Worm (Caenorhabditis elegans) whole organism, mixed stage, embryonic: ENCODE results near the gene zip-1.

Source experiments
- M03D4.4 ChIP-seq: sonication (generic microtip); optimal IDR thresholded peaks from 2 replicates; lab custom pipeline; 2017; ENCODE audit warnings: mild to moderate bottlenecking, missing genetic modification characterization, missing compliant biosample characterization
- bed-3 ChIP-seq: fragments of 200-800 bp; sonication (Bioruptor generic); optimal IDR thresholded peaks from 3 replicates; lab custom pipeline; 2018; ENCODE audit warnings: mild to moderate bottlenecking, missing genetic modification characterization, moderate library complexity, missing compliant biosample characterization
- blmp-1 ChIP-seq: fragments of 150-350 bp; optimal IDR thresholded peaks from 2 replicates; lab custom pipeline; 2014; ENCODE audit warnings: missing biosample characterization, missing genetic modification characterization
- ceh-39 ChIP-seq: fragments of 150-350 bp; optimal IDR thresholded peaks from 2 replicates; lab custom pipeline; 2014; ENCODE audit warnings: missing biosample characterization, missing genetic modification characterization
- ceh-43 ChIP-seq: fragments of 200-800 bp; sonication (Bioruptor generic); optimal IDR thresholded peaks from 2 replicates; lab custom pipeline; 2018; ENCODE audit warnings: mild to moderate bottlenecking, missing genetic modification characterization, moderate library complexity, missing compliant biosample characterization
- ceh-83 ChIP-seq: fragments of 200-800 bp; sonication (Bioruptor generic); optimal IDR thresholded peaks from 2 replicates; lab custom pipeline; 2018; ENCODE audit warnings: mild to moderate bottlenecking, missing genetic modification characterization, missing compliant biosample characterization
- ces-1 ChIP-seq: fragments of 150-350 bp; optimal IDR thresholded peaks from 2 replicates; lab custom pipeline; 2014; ENCODE audit warnings: missing biosample characterization, missing genetic modification reagents, missing genetic modification characterization
- cnd-1 ChIP-seq: fragments of 200-800 bp; sonication (Bioruptor generic); optimal IDR thresholded peaks from 2 replicates; lab custom pipeline; 2018; ENCODE audit warnings: mild to moderate bottlenecking, missing genetic modification characterization, missing compliant biosample characterization
- drap-1 ChIP-seq: fragments of 200-800 bp; sonication (Bioruptor generic); optimal IDR thresholded peaks from 3 replicates; lab custom pipeline; 2018; ENCODE audit warnings: mild to moderate bottlenecking, missing genetic modification characterization, missing compliant biosample characterization
- elt-1 ChIP-seq: sonication (generic microtip); optimal IDR thresholded peaks from 2 replicates; lab custom pipeline; 2017; ENCODE audit warnings: missing genetic modification characterization, mild to moderate bottlenecking, missing compliant biosample characterization, antibody characterized with exemption, moderate library complexity, borderline replicate concordance; ENCODE audit not compliant: insufficient read depth
- elt-3 ChIP-seq: fragments of 150-350 bp; optimal IDR thresholded peaks from 2 replicates; lab custom pipeline; 2014; ENCODE audit warnings: missing biosample characterization, missing genetic modification characterization
- flh-1 ChIP-seq: fragments of 200-800 bp; sonication (Bioruptor generic); optimal IDR thresholded peaks from 2 replicates; lab custom pipeline; 2018; ENCODE audit warnings: mild to moderate bottlenecking, missing genetic modification characterization, moderate library complexity, missing compliant biosample characterization
- ham-2 ChIP-seq: fragments of 200-800 bp; sonication (Bioruptor generic); optimal IDR thresholded peaks from 2 replicates; lab custom pipeline; 2018; ENCODE audit warnings: mild to moderate bottlenecking, missing genetic modification characterization, missing compliant biosample characterization
- hlh-1 ChIP-seq: fragments of 150-350 bp; optimal IDR thresholded peaks from 2 replicates; lab custom pipeline; 2014; ENCODE audit warnings: missing biosample characterization, missing genetic modification reagents, missing genetic modification characterization
- lin-13 ChIP-seq: fragments of 150-350 bp; optimal IDR thresholded peaks from 2 replicates; lab custom pipeline; 2014; ENCODE audit warnings: missing biosample characterization, missing genetic modification characterization
- lin-32 ChIP-seq: fragments of 200-800 bp; sonication (Bioruptor generic); optimal IDR thresholded peaks from 2 replicates; lab custom pipeline; 2018; ENCODE audit warnings: mild to moderate bottlenecking, missing genetic modification characterization, missing compliant biosample characterization
- lsy-2 ChIP-seq: fragments of 150-350 bp; optimal IDR thresholded peaks from 2 replicates; lab custom pipeline; 2014; ENCODE audit warnings: missing biosample characterization, missing genetic modification characterization
- mab-5 ChIP-seq: fragments of 150-350 bp; optimal IDR thresholded peaks from 2 replicates; lab custom pipeline; 2014; ENCODE audit warnings: missing biosample characterization, missing genetic modification characterization
- mep-1 ChIP-seq: fragments of 150-350 bp; optimal IDR thresholded peaks from 2 replicates; lab custom pipeline; 2017; ENCODE audit warnings: missing biosample characterization, missing genetic modification reagents, missing genetic modification characterization, inconsistent platforms
- mls-2 ChIP-seq: sonication (generic microtip); optimal IDR thresholded peaks from 2 replicates; lab custom pipeline; 2016; ENCODE audit warnings: mild to moderate bottlenecking, missing genetic modification characterization, moderate library complexity, missing compliant biosample characterization
- nhr-12 ChIP-seq: fragments of 150-350 bp; optimal IDR thresholded peaks from 2 replicates; lab custom pipeline; 2014; ENCODE audit warnings: missing biosample characterization, missing genetic modification characterization
- nhr-2 ChIP-seq: fragments of 150-350 bp; optimal IDR thresholded peaks from 2 replicates; lab custom pipeline; 2014; ENCODE audit warnings: missing biosample characterization, missing genetic modification characterization
- nhr-237 ChIP-seq: fragments of 150-350 bp; optimal IDR thresholded peaks from 2 replicates; lab custom pipeline; 2014; ENCODE audit warnings: missing biosample characterization, missing genetic modification characterization
- nhr-28 ChIP-seq: fragments of 150-350 bp; optimal IDR thresholded peaks from 2 replicates; lab custom pipeline; 2014; ENCODE audit warnings: missing biosample characterization, missing genetic modification characterization
- nhr-76 ChIP-seq: sonication (generic microtip); optimal IDR thresholded peaks from 2 replicates; lab custom pipeline; 2017; ENCODE audit warnings: missing biosample characterization, missing genetic modification characterization
- pha-4 ChIP-seq: fragments of 150-350 bp; optimal IDR thresholded peaks from 2 replicates; lab custom pipeline; 2018; ENCODE audit warnings: missing biosample characterization, missing genetic modification reagents, missing genetic modification characterization
- sem-2 ChIP-seq: fragments of 200-800 bp; sonication (Bioruptor generic); optimal IDR thresholded peaks from 2 replicates; lab custom pipeline; 2018; ENCODE audit warnings: mild to moderate bottlenecking, missing genetic modification characterization, missing compliant biosample characterization
- snpc-4 ChIP-seq: fragments of 150-350 bp; optimal IDR thresholded peaks from 2 replicates; lab custom pipeline; 2014; ENCODE audit warnings: missing biosample characterization, missing genetic modification characterization
- sptf-1 ChIP-seq: sonication (generic microtip); optimal IDR thresholded peaks from 2 replicates; lab custom pipeline; 2017; ENCODE audit warnings: mild to moderate bottlenecking, missing genetic modification characterization, moderate library complexity, missing compliant biosample characterization
- tbx-8 ChIP-seq: fragments of 200-800 bp; sonication (Bioruptor generic); optimal IDR thresholded peaks from 2 replicates; lab custom pipeline; 2018; ENCODE audit warnings: mild to moderate bottlenecking, missing genetic modification characterization, moderate library complexity, missing compliant biosample characterization
- unc-120 ChIP-seq: sonication (generic microtip); optimal IDR thresholded peaks from 2 replicates; lab custom pipeline; 2017; ENCODE audit warnings: missing genetic modification characterization, missing compliant biosample characterization; ENCODE audit not compliant: poor library complexity, severe bottlenecking
- unc-39 ChIP-seq: fragments of 150-350 bp; optimal IDR thresholded peaks from 2 replicates; lab custom pipeline; 2014; ENCODE audit warnings: missing biosample characterization, missing genetic modification characterization
- unc-62 ChIP-seq: fragments of 150-350 bp; optimal IDR thresholded peaks from 2 replicates; lab custom pipeline; 2014; ENCODE audit warnings: missing biosample characterization, missing genetic modification reagents, missing genetic modification characterization
- zip-8 ChIP-seq: fragments of 150-350 bp; optimal IDR thresholded peaks from 2 replicates; lab custom pipeline; 2014; ENCODE audit warnings: missing biosample characterization, missing genetic modification characterization
- ztf-11 ChIP-seq: fragments of 150-350 bp; optimal IDR thresholded peaks from 2 replicates; lab custom pipeline; 2014; ENCODE audit warnings: missing biosample characterization, missing genetic modification characterization

Gene zip-1

ce11 chrIII:12351301-12351700 lies 17.8 kb downstream of the zip-1 start, which contains the start of the genes pph-4.1 and Y75B8A.31:
TSS of gene pph-4.1 (minus strand) at chrIII:12351336.
TSS of gene Y75B8A.31 (plus strand) at chrIII:12351642.
- TF ChIP-seq lin-32 = no peak
- no peak for TF ChIP-seq cnd-1 (tag; lab: Kevin White, UChicago)
- no peak for TF ChIP-seq ztf-11
- no peak for TF ChIP-seq M03D4.4 (tag; lab: Kevin White, UChicago)
- TF ChIP-seq unc-62 = no peak
- TF ChIP-seq drap-1 (GFP tag; lab: Kevin White, UChicago) = no peak
- peak; percentile 9 for TF ChIP-seq mls-2
- TF ChIP-seq unc-120 (tag; lab: Kevin White, UChicago) = peak; percentile 1
- TF ChIP-seq elt-3 (tag; lab: Kevin White, UChicago) = no peak
- peak; percentile 61 for TF ChIP-seq ces-1 (GFP tag; lab: Kevin White, UChicago)
- no peak for TF ChIP-seq nhr-12 (tag; lab: Kevin White, UChicago)
- no peak for TF ChIP-seq sem-2
- peak; percentile 82 for TF ChIP-seq mep-1 (tag; lab: Kevin White, UChicago)
- TF ChIP-seq blmp-1 (tag; lab: Kevin White, UChicago) = no peak
- no peak for TF ChIP-seq mab-5 (tag; lab: Kevin White, UChicago)
- no peak for TF ChIP-seq nhr-76 (tag; lab: Kevin White, UChicago)
- TF ChIP-seq unc-39 = no peak
- no peak for TF ChIP-seq ham-2 (GFP tag; lab: Kevin White, UChicago)
- no peak for TF ChIP-seq ceh-43 (GFP tag; lab: Kevin White, UChicago)
- no peak for TF ChIP-seq elt-1
- TF ChIP-seq nhr-237 (tag; lab: Kevin White, UChicago) = peak; percentile 40
- TF ChIP-seq ceh-39 (tag; lab: Kevin White, UChicago) = peak; percentile 33
- TF ChIP-seq hlh-1 (tag; lab: Kevin White, UChicago) = peak; percentile 14
- TF ChIP-seq lsy-2 (tag; lab: Kevin White, UChicago) = peak; percentile 74
- no peak for TF ChIP-seq flh-1 (GFP tag; lab: Kevin White, UChicago)
- peak; percentile 72 for TF ChIP-seq pha-4
- peak; percentile 62 for TF ChIP-seq lin-13 (tag; lab: Kevin White, UChicago)
- TF ChIP-seq sptf-1 = peak; percentile 75
- TF ChIP-seq zip-8 (tag; lab: Kevin White, UChicago) = no peak
- TF ChIP-seq snpc-4 (tag; lab: Kevin White, UChicago) = no peak
- no peak for TF ChIP-seq tbx-8 (GFP tag; lab: Kevin White, UChicago)
- TF ChIP-seq nhr-2 (tag; lab: Kevin White, UChicago) = no peak
- TF ChIP-seq ceh-83 (GFP tag; lab: Kevin White, UChicago) = no peak
- no peak for TF ChIP-seq nhr-28 (tag; lab: Kevin White, UChicago)
- TF ChIP-seq bed-3 (GFP tag; lab: Kevin White, UChicago) = no peak

ce11 chrIII:12356588-12356987 lies 23.0 kb downstream of the zip-1 start:
- no peak for TF ChIP-seq ceh-39 (tag; lab: Kevin White, UChicago)
- TF ChIP-seq M03D4.4 (tag; lab: Kevin White, UChicago) = no peak
- TF ChIP-seq sptf-1 = no peak
- no peak for TF ChIP-seq nhr-2 (tag; lab: Kevin White, UChicago)
- no peak for TF ChIP-seq ces-1 (GFP tag; lab: Kevin White, UChicago)
- no peak for TF ChIP-seq nhr-237 (tag; lab: Kevin White, UChicago)
- TF ChIP-seq lsy-2 (tag; lab: Kevin White, UChicago) = no peak

ce11 chrIII:12358461-12358860 lies 24.9 kb downstream of the zip-1 start, which contains the start of gene Y75B8A.32:
TSS of gene Y75B8A.32 (minus strand) at chrIII:12358561.
- TF ChIP-seq sptf-1 (no peak), mep-1 (tag; lab: Kevin White, UChicago) (no peak), bed-3 (GFP tag; lab: Kevin White, UChicago) (no peak), unc-39 (no peak), drap-1 (GFP tag; lab: Kevin White, UChicago) (no peak), sem-2 (no peak), cnd-1 (tag; lab: Kevin White, UChicago) (no peak), nhr-12 (tag; lab: Kevin White, UChicago) (no peak), elt-3 (tag; lab: Kevin White, UChicago) (no peak), lin-13 (tag; lab: Kevin White, UChicago) (no peak), hlh-1 (tag; lab: Kevin White, UChicago) (no peak), ceh-83 (GFP tag; lab: Kevin White, UChicago) (no peak)
